Fruit fly (Drosophila melanogaster): ENCODE measurements around the gene CG31076.
A peak's percentile ranks its signal among the peaks of the same experiment; 100 is the strongest.

The CG31076 gene

dm6 chr3R:26966794-26967323, 22.8 kb downstream of the CG31076 start, which contains the start of gene CG5521:
CG5521 (plus strand) TSS chr3R:26966930.
- peak; percentile 39; the same call in 1 of the 3 replicates for TF ChIP-seq eg (GFP tag; IDR thresholded peaks at IDR 0.05)
- TF ChIP-seq CG6854 (GFP tag; optimal IDR thresholded peaks at IDR 0.05), result peak; percentile 32
- peak; percentile 9 for TF ChIP-seq CG3919 (GFP tag; optimal IDR thresholded peaks at IDR 0.05)
- peak; percentile 50 for TF ChIP-seq svp (GFP tag)
- TF ChIP-seq ss (GFP tag; optimal IDR thresholded peaks at IDR 0.05), result peak in 1 of 2 experiments; percentile 5
- no peak for TF ChIP-seq esn (GFP tag; optimal IDR thresholded peaks at IDR 0.05)
- TF ChIP-seq CG8119 (GFP tag; IDR thresholded peaks at IDR 0.05), result peak; percentile 18; the same call in 1 of the 3 replicates
- no peak for TF ChIP-seq Gug (GFP tag; IDR thresholded peaks at IDR 0.05)
- no peak for TF ChIP-seq pdm3 (GFP tag; optimal IDR thresholded peaks at IDR 0.05)
- TF ChIP-seq Eip78C (GFP tag), result peak; percentile 64
- no peak for TF ChIP-seq CG34406 (GFP tag; optimal IDR thresholded peaks at IDR 0.05)
- no peak for TF ChIP-seq Hr39 (GFP tag; optimal IDR thresholded peaks at IDR 0.05)

dm6 chr3R:26966385-26966784, 23.3 kb downstream of the CG31076 start, which contains the start of gene Gr97a:
Gr97a (minus strand) TSS chr3R:26966485.
- TF ChIP-seq dac (GFP tag; optimal IDR thresholded peaks at IDR 0.05) (no peak), fd59A (GFP tag; optimal IDR thresholded peaks at IDR 0.05) (no peak), CG11294 (GFP tag; IDR thresholded peaks at IDR 0.05) (no peak), Hr4 (GFP tag; optimal IDR thresholded peaks at IDR 0.05) (no peak), Smox (GFP tag; optimal IDR thresholded peaks at IDR 0.05) (no peak), CG4318 (GFP tag; optimal IDR thresholded peaks at IDR 0.05) (no peak), Sox15 (GFP tag; optimal IDR thresholded peaks at IDR 0.05) (no peak), vri (GFP tag; optimal IDR thresholded peaks at IDR 0.05) (no peak), spab (GFP tag; optimal IDR thresholded peaks at IDR 0.05) (no peak), Hr38 (GFP tag; optimal IDR thresholded peaks at IDR 0.05) (no peak), CG6854 (GFP tag; optimal IDR thresholded peaks at IDR 0.05) (no peak), CG11902 (GFP tag; optimal IDR thresholded peaks at IDR 0.05) (no peak), svp (GFP tag) (no peak), CG9139 (GFP tag; optimal IDR thresholded peaks at IDR 0.05) (no peak), Ets21C (GFP tag; optimal IDR thresholded peaks at IDR 0.05) (no peak)

- TF ChIP-seq CG6854 (GFP tag; optimal IDR thresholded peaks at IDR 0.05) (peak; percentile 63), Lpt (GFP tag; optimal IDR thresholded peaks at IDR 0.05) (no peak), eg (GFP tag; IDR thresholded peaks at IDR 0.05) (no peak), salr (GFP tag; optimal IDR thresholded peaks at IDR 0.05) (no peak), Sox14 (GFP tag; optimal IDR thresholded peaks at IDR 0.05) (peak; percentile 32), CG6276 (GFP tag; optimal IDR thresholded peaks at IDR 0.05) (no peak), dsx (GFP tag; optimal IDR thresholded peaks at IDR 0.05; ENCODE audit: poor library complexity, severe bottlenecking) (peak; percentile 22), fd59A (GFP tag; optimal IDR thresholded peaks at IDR 0.05) (no peak), CG9139 (GFP tag; optimal IDR thresholded peaks at IDR 0.05) (no peak), CG7368 (GFP tag; optimal IDR thresholded peaks at IDR 0.05) (no peak), CG11902 (GFP tag; optimal IDR thresholded peaks at IDR 0.05) (no peak), Ets96B (tag; optimal IDR thresholded peaks at IDR 0.05) (no peak), net (GFP tag; optimal IDR thresholded peaks at IDR 0.05) (no peak), Eip75B (GFP tag; optimal IDR thresholded peaks at IDR 0.05) (peak; percentile 17), vri (GFP tag; optimal IDR thresholded peaks at IDR 0.05) (no peak), Ets21C (GFP tag; optimal IDR thresholded peaks at IDR 0.05) (no peak), dac (GFP tag; optimal IDR thresholded peaks at IDR 0.05) (no peak), CG11294 (GFP tag; IDR thresholded peaks at IDR 0.05) (no peak), ss (GFP tag; optimal IDR thresholded peaks at IDR 0.05) (no peak), topi (GFP tag; optimal IDR thresholded peaks at IDR 0.05) (peak; percentile 27), achi (GFP tag; optimal IDR thresholded peaks at IDR 0.05) (no peak), CG16779 (tag; optimal IDR thresholded peaks at IDR 0.05) (no peak), Gug (GFP tag; IDR thresholded peaks at IDR 0.05) (no peak), CG15336 (GFP tag; IDR thresholded peaks at IDR 0.05) (no peak), CG10631 (GFP tag; optimal IDR thresholded peaks at IDR 0.05) (no peak), pdm3 (GFP tag; optimal IDR thresholded peaks at IDR 0.05) (no peak), CG8119 (GFP tag; IDR thresholded peaks at IDR 0.05) (no peak), Met (GFP tag; optimal IDR thresholded peaks at IDR 0.05) (peak; percentile 14), CG11762 (GFP tag; optimal IDR thresholded peaks at IDR 0.05; ENCODE audit: insufficient read depth) (no peak), Sox102F (GFP tag; optimal IDR thresholded peaks at IDR 0.05) (no peak), CG6808 (GFP tag; optimal IDR thresholded peaks at IDR 0.05) (no peak), Blimp-1 (GFP tag; optimal IDR thresholded peaks at IDR 0.05) (peak; percentile 100), spab (GFP tag; optimal IDR thresholded peaks at IDR 0.05) (no peak), OdsH (GFP tag; optimal IDR thresholded peaks at IDR 0.05) (no peak)
These were observed 25.1 kb downstream of the CG31076 start, which contains the start of gene Tsp97E for dm6 chr3R:26964452-26965133. Tsp97E (minus strand) TSS chr3R:26964817.
